Worm (Caenorhabditis elegans) whole organism, L3 larva: ENCODE results near the gene C26D10.3.

Experiments
- R02D3.7 ChIP-seq: fragments of 150-350 bp; optimal IDR thresholded peaks from 2 replicates; lab custom pipeline; 2014; ENCODE audit warnings: missing biosample characterization, missing genetic modification characterization
- lin-15B ChIP-seq: fragments of 150-350 bp; optimal IDR thresholded peaks from 2 replicates; lab custom pipeline; 2014; ENCODE audit warnings: missing biosample characterization, missing genetic modification characterization
- nhr-23 ChIP-seq: fragments of 150-350 bp; optimal IDR thresholded peaks from 2 replicates; lab custom pipeline; 2014; ENCODE audit warnings: missing biosample characterization, missing genetic modification reagents, missing genetic modification characterization
- nhr-28 ChIP-seq: fragments of 150-350 bp; optimal IDR thresholded peaks from 2 replicates; lab custom pipeline; 2014; ENCODE audit warnings: missing biosample characterization, missing genetic modification characterization
- skn-1 ChIP-seq: fragments of 150-350 bp; optimal IDR thresholded peaks from 2 replicates; lab custom pipeline; 2014; ENCODE audit warnings: missing biosample characterization, missing genetic modification characterization
- unc-62 ChIP-seq: fragments of 150-350 bp; sonication (generic microtip); optimal IDR thresholded peaks from 4 replicates; lab custom pipeline; 2014; ENCODE audit warnings: missing biosample characterization, missing genetic modification reagents, missing genetic modification characterization
- ztf-11 ChIP-seq: fragments of 150-350 bp; optimal IDR thresholded peaks from 2 replicates; lab custom pipeline; 2014; ENCODE audit warnings: missing biosample characterization, missing genetic modification characterization

DNA sequence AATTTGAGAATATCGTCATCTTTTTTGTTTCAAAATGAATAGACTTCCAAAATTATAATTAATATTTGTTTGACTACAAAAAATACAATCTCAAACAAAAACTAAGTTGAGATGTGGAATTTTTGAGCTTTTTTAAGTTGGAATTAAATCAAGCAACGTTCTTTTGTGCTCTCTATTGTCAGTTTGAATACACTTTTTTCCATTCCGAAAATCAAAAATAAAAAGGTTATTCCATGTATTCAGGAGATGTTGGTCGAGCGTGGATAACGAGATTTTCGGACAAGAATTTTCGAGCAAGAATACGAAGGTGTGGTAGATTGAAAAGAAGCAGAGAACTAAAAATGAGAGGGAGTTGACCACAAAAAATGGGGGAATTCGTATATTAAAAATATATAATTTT lies 45.0 kb downstream of the C26D10.3 start:
- TF ChIP-seq nhr-23 (tag; lab: Kevin White, UChicago) (no peak), nhr-28 (tag; lab: Kevin White, UChicago) (no peak), unc-62 (no peak), skn-1 (no peak), lin-15B (no peak), ztf-11 (no peak), R02D3.7 (no peak)
